Worm (Caenorhabditis elegans) whole organism, mixed stage, embryonic: Measurements from ENCODE around the gene rpn-9.

ENCODE experiments used
- ces-1 ChIP-seq: fragments of 150-350 bp; optimal IDR thresholded peaks from 2 replicates; lab custom pipeline; 2014; ENCODE audit warnings: missing biosample characterization, missing genetic modification reagents, missing genetic modification characterization
- cnd-1 ChIP-seq: fragments of 200-800 bp; sonication (Bioruptor generic); optimal IDR thresholded peaks from 2 replicates; lab custom pipeline; 2018; ENCODE audit warnings: mild to moderate bottlenecking, missing genetic modification characterization, missing compliant biosample characterization
- flh-1 ChIP-seq: fragments of 200-800 bp; sonication (Bioruptor generic); optimal IDR thresholded peaks from 2 replicates; lab custom pipeline; 2018; ENCODE audit warnings: mild to moderate bottlenecking, missing genetic modification characterization, moderate library complexity, missing compliant biosample characterization
- lin-13 ChIP-seq: fragments of 150-350 bp; optimal IDR thresholded peaks from 2 replicates; lab custom pipeline; 2014; ENCODE audit warnings: missing biosample characterization, missing genetic modification characterization
- lsy-2 ChIP-seq: fragments of 150-350 bp; optimal IDR thresholded peaks from 2 replicates; lab custom pipeline; 2014; ENCODE audit warnings: missing biosample characterization, missing genetic modification characterization
- nhr-237 ChIP-seq: fragments of 150-350 bp; optimal IDR thresholded peaks from 2 replicates; lab custom pipeline; 2014; ENCODE audit warnings: missing biosample characterization, missing genetic modification characterization
- nhr-76 ChIP-seq: sonication (generic microtip); optimal IDR thresholded peaks from 2 replicates; lab custom pipeline; 2017; ENCODE audit warnings: missing biosample characterization, missing genetic modification characterization
- unc-62 ChIP-seq: fragments of 150-350 bp; optimal IDR thresholded peaks from 2 replicates; lab custom pipeline; 2014; ENCODE audit warnings: missing biosample characterization, missing genetic modification reagents, missing genetic modification characterization

- no peak for TF ChIP-seq cnd-1
- no peak for TF ChIP-seq flh-1 (GFP tag; lab: Kevin White, UChicago)
- TF ChIP-seq nhr-237, result no peak
- TF ChIP-seq unc-62 (GFP tag; lab: Kevin White, UChicago), result no peak
- TF ChIP-seq lsy-2 (tag; lab: Kevin White, UChicago), result peak; percentile 65
- TF ChIP-seq ces-1 (GFP tag; lab: Kevin White, UChicago), result no peak
- no peak for TF ChIP-seq nhr-76 (tag; lab: Kevin White, UChicago)
- TF ChIP-seq lin-13, result no peak
Observed at ce11 chrII:11281666-11282065, 42.9 kb upstream of the rpn-9 start, which contains the start of gene unc-130.
